Fruit fly (Drosophila melanogaster) whole organism, prepupa: ENCODE measurements around the gene RpS19b.

Experiments
- CG10631 ChIP-seq: fragments of 200-800 bp; sonication (Bioruptor generic); optimal IDR thresholded peaks from 2 replicates; lab custom pipeline; 2016; ENCODE audit warnings: missing biosample characterization, missing genetic modification characterization
- CG11294 ChIP-seq: fragments of 200-800 bp; sonication (Bioruptor generic); IDR thresholded peaks from 2 replicates; pipeline ENCODE4 v1.3.6; 2022; ENCODE audit warnings: missing biosample characterization, missing genetic modification characterization
- CG15336 ChIP-seq: fragments of 200-800 bp; sonication (Bioruptor generic); IDR thresholded peaks from 2 replicates; pipeline ENCODE4 v1.3.6; 2022; ENCODE audit warnings: missing biosample characterization, missing genetic modification characterization
- CG1621 ChIP-seq: fragments of 200-800 bp; sonication (Bioruptor generic); optimal IDR thresholded peaks from 3 replicates; lab custom pipeline; 2018; ENCODE audit warnings: missing biosample characterization, mild to moderate bottlenecking, missing genetic modification characterization
- CG16779 ChIP-seq: fragments of 200-800 bp; sonication (Bioruptor generic); optimal IDR thresholded peaks from 3 replicates; lab custom pipeline; 2017; ENCODE audit warnings: missing biosample characterization, mild to moderate bottlenecking, missing genetic modification characterization
- CG31627 ChIP-seq: fragments of 200-800 bp; sonication (Bioruptor generic); optimal IDR thresholded peaks from 3 replicates; lab custom pipeline; 2016; ENCODE audit warnings: missing biosample characterization, missing genetic modification characterization
- CG32006 ChIP-seq: fragments of 200-800 bp; sonication (Bioruptor generic); optimal IDR thresholded peaks from 3 replicates; lab custom pipeline; 2017; ENCODE audit warnings: missing biosample characterization, mild to moderate bottlenecking, missing genetic modification characterization
- CG34406 ChIP-seq: fragments of 200-800 bp; sonication (Bioruptor generic); optimal IDR thresholded peaks from 3 replicates; lab custom pipeline; 2016; ENCODE audit warnings: missing biosample characterization, missing genetic modification characterization
- CG3919 ChIP-seq: fragments of 200-800 bp; sonication (Bioruptor generic); optimal IDR thresholded peaks from 3 replicates; lab custom pipeline; 2016; ENCODE audit warnings: missing biosample characterization, missing genetic modification characterization
- CG4318 ChIP-seq: fragments of 200-800 bp; sonication (Bioruptor generic); optimal IDR thresholded peaks from 3 replicates; lab custom pipeline; 2017; ENCODE audit warnings: missing biosample characterization, mild to moderate bottlenecking, missing genetic modification characterization
- CG6163 ChIP-seq: fragments of 200-800 bp; sonication (Bioruptor generic); IDR thresholded peaks from 3 replicates; pipeline ENCODE4 v1.3.6; 2022; ENCODE audit warnings: missing biosample characterization, missing genetic modification characterization
- CG6792 ChIP-seq: fragments of 200-800 bp; sonication (Bioruptor generic); optimal IDR thresholded peaks from 3 replicates; lab custom pipeline; 2016; ENCODE audit warnings: missing biosample characterization, missing genetic modification characterization
- CG6854 ChIP-seq: fragments of 200-800 bp; sonication (Bioruptor generic); optimal IDR thresholded peaks from 2 replicates; lab custom pipeline; 2017; ENCODE audit warnings: missing biosample characterization, mild to moderate bottlenecking, missing genetic modification characterization
- CG8632 ChIP-seq: fragments of 200-800 bp; sonication (Bioruptor generic); optimal IDR thresholded peaks from 3 replicates; lab custom pipeline; 2016; ENCODE audit warnings: missing biosample characterization, missing genetic modification characterization
- CG9139 ChIP-seq: fragments of 200-800 bp; sonication (Bioruptor generic); optimal IDR thresholded peaks from 3 replicates; lab custom pipeline; 2017; ENCODE audit warnings: missing biosample characterization, mild to moderate bottlenecking, missing genetic modification characterization
- Eip75B ChIP-seq: fragments of 200-800 bp; sonication (Bioruptor generic); optimal IDR thresholded peaks from 3 replicates; lab custom pipeline; 2016; ENCODE audit warnings: missing biosample characterization, missing genetic modification characterization
- Eip78C ChIP-seq: fragments of 200-800 bp; sonication (Bioruptor generic); peaks from one replicate; lab custom pipeline; 2016; ENCODE audit warnings: missing biosample characterization, missing genetic modification characterization
- Eip93F ChIP-seq: fragments of 200-800 bp; sonication (Bioruptor generic); optimal IDR thresholded peaks from 2 replicates; lab custom pipeline; 2016; ENCODE audit warnings: missing biosample characterization, mild to moderate bottlenecking, missing genetic modification characterization
- Ets21C ChIP-seq: fragments of 200-800 bp; sonication (Bioruptor generic); optimal IDR thresholded peaks from 3 replicates; lab custom pipeline; 2016; ENCODE audit warnings: missing biosample characterization, missing genetic modification characterization
- Ets96B ChIP-seq: fragments of 200-800 bp; optimal IDR thresholded peaks from 2 replicates; lab custom pipeline; 2019; ENCODE audit warnings: missing biosample characterization, mild to moderate bottlenecking, missing genetic modification characterization, moderate library complexity
- Gug ChIP-seq: fragments of 200-800 bp; sonication (Bioruptor generic); IDR thresholded peaks from 2 replicates; pipeline ENCODE4 v1.3.6; 2022; ENCODE audit warnings: missing biosample characterization, missing genetic modification characterization
- Hr4 ChIP-seq: fragments of 200-800 bp; sonication (Bioruptor generic); optimal IDR thresholded peaks from 3 replicates; lab custom pipeline; 2016; ENCODE audit warnings: missing biosample characterization, missing genetic modification characterization
- OdsH ChIP-seq: fragments of 200-800 bp; sonication (Bioruptor generic); optimal IDR thresholded peaks from 3 replicates; lab custom pipeline; 2016; ENCODE audit warnings: missing biosample characterization, missing genetic modification characterization
- achi ChIP-seq: fragments of 200-800 bp; sonication (Bioruptor generic); optimal IDR thresholded peaks from 3 replicates; lab custom pipeline; 2016; ENCODE audit warnings: missing biosample characterization, missing genetic modification characterization
- acj6 ChIP-seq: fragments of 200-800 bp; sonication (Bioruptor generic); optimal IDR thresholded peaks from 3 replicates; lab custom pipeline; 2016; ENCODE audit warnings: missing biosample characterization, missing genetic modification characterization
- eg ChIP-seq: fragments of 200-800 bp; sonication (Bioruptor generic); IDR thresholded peaks from 3 replicates; pipeline ENCODE4 v1.3.6; 2022; ENCODE audit warnings: missing biosample characterization, missing genetic modification characterization
- fd85E ChIP-seq: fragments of 200-800 bp; sonication (Bioruptor generic); optimal IDR thresholded peaks from 3 replicates; lab custom pipeline; 2016; ENCODE audit warnings: missing biosample characterization, missing genetic modification characterization
- fkh ChIP-seq: fragments of 200-800 bp; sonication (Bioruptor generic); optimal IDR thresholded peaks from 3 replicates; lab custom pipeline; 2017; ENCODE audit warnings: missing biosample characterization, mild to moderate bottlenecking, missing genetic modification characterization, moderate library complexity
- lz ChIP-seq: fragments of 200-800 bp; sonication (Bioruptor generic); optimal IDR thresholded peaks from 3 replicates; lab custom pipeline; 2016; ENCODE audit warnings: missing biosample characterization, missing genetic modification characterization
- pdm3 ChIP-seq: fragments of 200-800 bp; sonication (Bioruptor generic); optimal IDR thresholded peaks from 3 replicates; lab custom pipeline; 2016; ENCODE audit warnings: missing biosample characterization, missing genetic modification characterization
- salr ChIP-seq, 2 experiments: fragments of 200-800 bp; sonication (Bioruptor generic); optimal IDR thresholded peaks; 3 replicates each; lab custom pipeline; 2016 to 2018; ENCODE audit warnings: missing biosample characterization in 2 of 2, missing genetic modification characterization in 2 of 2, mild to moderate bottlenecking in 1 of 2
- ss ChIP-seq, 2 experiments: fragments of 200-800 bp; sonication (Bioruptor generic); optimal IDR thresholded peaks; 2 replicates in 1 of 2; 3 replicates in 1 of 2; lab custom pipeline; 2017 to 2018; ENCODE audit warnings: mild to moderate bottlenecking in 2 of 2, missing biosample characterization in 2 of 2, missing genetic modification characterization in 2 of 2, moderate library complexity in 1 of 2
- svp ChIP-seq: fragments of 200-800 bp; sonication (Bioruptor generic); peaks from one replicate; lab custom pipeline; 2016; ENCODE audit warnings: missing biosample characterization, missing genetic modification characterization

RpS19b gene

DNA sequence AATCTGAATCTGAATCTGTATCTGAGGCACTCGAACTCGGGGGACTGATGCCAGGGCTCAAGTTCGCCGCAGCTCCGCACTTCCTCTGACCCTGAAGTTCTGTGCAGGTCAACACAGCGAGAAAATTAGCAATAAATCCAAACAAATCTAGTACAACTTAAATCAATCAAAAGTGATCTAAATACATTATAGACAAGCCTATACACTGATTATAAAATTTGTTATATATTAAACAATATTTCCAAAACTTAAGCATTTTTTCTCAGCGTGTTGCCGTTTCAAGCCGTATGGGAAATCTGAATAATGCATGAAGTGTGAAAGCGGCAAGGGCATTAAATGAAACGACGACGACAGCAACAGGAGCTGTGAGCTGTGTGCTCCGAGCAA, 18.3 kb downstream of the RpS19b start (continued):
- TF ChIP-seq Ets21C (GFP tag; lab: Kevin White, UChicago) (peak; percentile 88), CG8632 (peak; percentile 98), eg (peak; percentile 57; the same call in 2 of the 3 replicates), lz (GFP tag; lab: Kevin White, UChicago) (peak; percentile 94), acj6 (GFP tag; lab: Kevin White, UChicago) (peak; percentile 97), Gug (GFP tag; lab: Robert Waterston, UW) (peak; percentile 64), Eip78C (GFP tag; lab: Kevin White, UChicago) (peak; percentile 98), Eip93F (peak; percentile 83), OdsH (GFP tag; lab: Kevin White, UChicago) (peak; percentile 96), salr (GFP tag; optimal IDR thresholded peaks at IDR 0.05; lab: Kevin White, UChicago) (peak; percentile 82 to 95), achi (GFP tag; lab: Kevin White, UChicago) (peak; percentile 94), CG9139 (GFP tag; lab: Kevin White, UChicago) (peak; percentile 91), CG1621 (tag; lab: Kevin White, UChicago) (peak; percentile 95), svp (peak; percentile 99)

- no peak for TF ChIP-seq CG6854 (GFP tag; lab: Kevin White, UChicago)
- TF ChIP-seq Eip93F = peak; percentile 16
These were observed 18.8 kb downstream of the RpS19b start for dm6 chr3R:23914415-23915041.

DNA sequence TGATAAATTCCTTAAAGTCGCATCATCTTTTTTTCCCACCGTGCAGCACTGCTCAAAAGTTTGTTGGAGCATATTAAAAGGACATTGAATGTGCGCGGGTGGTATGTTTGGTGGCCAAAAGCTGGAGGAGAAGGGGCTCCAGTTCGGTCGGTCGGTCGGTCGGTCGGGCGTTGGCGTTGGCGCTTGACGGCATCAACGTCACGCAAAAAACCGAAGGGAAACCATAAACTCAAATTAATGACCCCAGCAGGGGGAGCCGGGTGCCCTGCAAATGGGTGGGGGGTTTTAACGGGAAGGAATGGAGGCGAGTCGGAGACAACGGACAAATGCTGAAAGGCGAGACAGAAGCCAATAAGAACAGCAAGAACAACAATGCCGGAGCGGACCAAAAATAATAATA, 21.0 kb downstream of the RpS19b start:
- TF ChIP-seq CG16779 (no peak), CG3919 (peak; percentile 6), Eip75B (no peak), CG6163 (GFP tag; lab: Robert Waterston, UW) (0 out of 3 replicates have a peak, but pooled peaks have one; percentile 16), CG6854 (GFP tag; lab: Kevin White, UChicago) (peak; percentile 12), svp (peak; percentile 39), CG4318 (GFP tag; lab: Kevin White, UChicago) (no peak), CG31627 (GFP tag; lab: Kevin White, UChicago) (no peak), fkh (GFP tag; lab: Kevin White, UChicago) (no peak), CG10631 (GFP tag; lab: Kevin White, UChicago) (no peak), CG1621 (tag; lab: Kevin White, UChicago) (no peak), OdsH (GFP tag; lab: Kevin White, UChicago) (no peak), CG6792 (GFP tag; lab: Kevin White, UChicago) (no peak), Gug (GFP tag; lab: Robert Waterston, UW) (no peak), CG11294 (GFP tag; lab: Robert Waterston, UW) (no peak), Hr4 (GFP tag; lab: Kevin White, UChicago) (no peak), pdm3 (GFP tag; lab: Kevin White, UChicago) (no peak), Ets96B (tag; lab: Kevin White, UChicago) (no peak), salr (GFP tag; optimal IDR thresholded peaks at IDR 0.05; lab: Kevin White, UChicago) (no peak), fd85E (no peak), CG32006 (GFP tag; lab: Kevin White, UChicago) (no peak), CG34406 (GFP tag; lab: Kevin White, UChicago) (no peak), ss (GFP tag; optimal IDR thresholded peaks at IDR 0.05; lab: Kevin White, UChicago) (no peak)
- TF ChIP-seq, all 60 proteins: peak for 4

DNA sequence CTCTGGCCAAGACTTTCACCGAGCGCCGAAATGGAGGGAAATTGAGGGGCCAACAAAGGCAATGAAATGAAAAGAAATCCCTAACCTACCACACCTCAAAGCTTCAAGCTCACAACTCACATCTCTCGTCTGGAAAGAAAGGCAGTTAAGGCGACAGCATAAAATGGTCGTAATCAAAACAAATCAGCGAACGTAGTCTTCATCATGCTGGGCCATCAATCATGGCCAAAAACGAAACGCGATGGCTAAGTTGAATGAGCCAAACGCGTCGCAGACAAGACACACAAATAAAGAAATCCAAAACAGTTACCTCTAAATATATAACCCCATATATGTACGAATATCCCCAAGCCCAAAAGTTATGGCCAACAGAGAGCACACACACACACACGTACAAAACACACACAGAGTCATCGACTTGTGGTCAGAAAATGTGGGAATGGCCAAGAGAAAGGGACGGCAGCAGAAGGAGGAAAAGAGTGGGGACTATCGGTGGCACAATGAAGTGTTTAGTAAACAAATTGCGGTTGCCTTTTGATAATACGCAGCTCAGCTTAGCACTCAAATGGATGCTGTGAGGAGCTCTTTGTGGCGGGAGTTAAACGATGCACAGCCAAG, 22.1 kb downstream of the RpS19b start:
- peak; percentile 7 for TF ChIP-seq CG6854 (GFP tag; lab: Kevin White, UChicago)
- no peak for TF ChIP-seq CG15336
- TF ChIP-seq Eip78C (GFP tag; lab: Kevin White, UChicago) = peak; percentile 37
- TF ChIP-seq fkh (GFP tag; lab: Kevin White, UChicago) = peak; percentile 19
- TF ChIP-seq, all 60 proteins: peak for 3
